Fruit fly (Drosophila melanogaster) whole organism, embryonic: ENCODE results near the gene Tnks.

ENCODE experiments used
- Abd-B ChIP-seq: fragments of 200-800 bp; sonication (Bioruptor generic); optimal IDR thresholded peaks from 2 replicates; lab custom pipeline; 2018; ENCODE audit warnings: missing biosample characterization, mild to moderate bottlenecking, missing genetic modification characterization, moderate library complexity
- BEAF-32 ChIP-seq: fragments of 200-800 bp; sonication (Bioruptor generic); optimal IDR thresholded peaks from 3 replicates; lab custom pipeline; 2017; ENCODE audit warnings: missing biosample characterization, missing genetic modification characterization, mild to moderate bottlenecking, moderate library complexity, missing genetic modification reagents
- Bgb ChIP-seq: fragments of 200-800 bp; sonication (Bioruptor generic); IDR thresholded peaks from 2 replicates; pipeline ENCODE4 v1.3.6; 2022; ENCODE audit warnings: missing biosample characterization, missing genetic modification characterization; ENCODE audit not compliant: partially characterized antibody
- CG10979 ChIP-seq: fragments of 200-800 bp; sonication (Bioruptor generic); optimal IDR thresholded peaks from 2 replicates; lab custom pipeline; 2018; ENCODE audit warnings: missing biosample characterization, mild to moderate bottlenecking, missing genetic modification characterization, moderate library complexity
- CG11247 ChIP-seq: fragments of 200-800 bp; sonication (Bioruptor generic); IDR thresholded peaks from 2 replicates; pipeline ENCODE4 v1.3.6; 2022; ENCODE audit warnings: missing biosample characterization, missing genetic modification characterization
- CG15073 ChIP-seq: fragments of 200-800 bp; sonication (Bioruptor generic); optimal IDR thresholded peaks from 2 replicates; lab custom pipeline; 2016; ENCODE audit warnings: missing biosample characterization, missing genetic modification characterization
- CG15514 ChIP-seq: fragments of 200-800 bp; sonication (Bioruptor generic); optimal IDR thresholded peaks from 3 replicates; lab custom pipeline; 2017; ENCODE audit warnings: missing biosample characterization, missing genetic modification characterization, mild to moderate bottlenecking, moderate library complexity, missing genetic modification reagents
- CG17328 ChIP-seq: fragments of 200-800 bp; sonication (Bioruptor generic); IDR thresholded peaks from 2 replicates; pipeline ENCODE4 v1.3.6; 2022; ENCODE audit warnings: missing biosample characterization, missing genetic modification characterization
- CG18476 ChIP-seq: fragments of 200-800 bp; sonication (Bioruptor generic); optimal IDR thresholded peaks from 2 replicates; lab custom pipeline; 2016; ENCODE audit warnings: missing biosample characterization, mild to moderate bottlenecking, missing genetic modification characterization
- CG2120 ChIP-seq: fragments of 200-800 bp; sonication (Bioruptor generic); optimal IDR thresholded peaks from 3 replicates; lab custom pipeline; 2016; ENCODE audit warnings: missing biosample characterization, missing genetic modification characterization
- CG2889 ChIP-seq: fragments of 200-800 bp; sonication (Bioruptor generic); IDR thresholded peaks from 3 replicates; pipeline ENCODE4 v1.3.6; 2022; ENCODE audit warnings: missing biosample characterization, missing genetic modification characterization
- CG34224 ChIP-seq: fragments of 200-800 bp; sonication (Bioruptor generic); IDR thresholded peaks from 3 replicates; pipeline ENCODE4 v1.3.6; 2022; ENCODE audit warnings: missing biosample characterization, missing genetic modification characterization; ENCODE audit not compliant: partially characterized antibody
- CG3847 ChIP-seq: fragments of 200-800 bp; sonication (Bioruptor generic); IDR thresholded peaks from 2 replicates; pipeline ENCODE4 v1.3.6; 2022; ENCODE audit warnings: missing biosample characterization, missing genetic modification characterization
- CG6683 ChIP-seq: fragments of 200-800 bp; sonication (Bioruptor generic); optimal IDR thresholded peaks from 2 replicates; lab custom pipeline; 2017; ENCODE audit warnings: missing biosample characterization, mild to moderate bottlenecking, missing genetic modification characterization, missing genetic modification reagents
- CG7556 ChIP-seq: fragments of 200-800 bp; sonication (Bioruptor generic); optimal IDR thresholded peaks from 2 replicates; lab custom pipeline; 2017; ENCODE audit warnings: missing biosample characterization, mild to moderate bottlenecking, missing genetic modification characterization
- CG7928 ChIP-seq: fragments of 200-800 bp; sonication (Bioruptor generic); optimal IDR thresholded peaks from 2 replicates; lab custom pipeline; 2017; ENCODE audit warnings: missing biosample characterization, mild to moderate bottlenecking, missing genetic modification characterization
- CG8388 ChIP-seq: fragments of 200-800 bp; sonication (Bioruptor generic); optimal IDR thresholded peaks from 2 replicates; lab custom pipeline; 2019; ENCODE audit warnings: missing biosample characterization, mild to moderate bottlenecking, missing genetic modification characterization, moderate library complexity
- CG9437 ChIP-seq: fragments of 200-800 bp; sonication (Bioruptor generic); optimal IDR thresholded peaks from 2 replicates; lab custom pipeline; 2018; ENCODE audit warnings: missing biosample characterization, mild to moderate bottlenecking, missing genetic modification characterization
- CoRest ChIP-seq: fragments of 200-800 bp; sonication (Bioruptor generic); optimal IDR thresholded peaks from 3 replicates; lab custom pipeline; 2018; ENCODE audit warnings: missing biosample characterization, mild to moderate bottlenecking, missing genetic modification characterization, moderate library complexity
- D19A ChIP-seq: fragments of 200-800 bp; optimal IDR thresholded peaks from 3 replicates; lab custom pipeline; 2019; ENCODE audit warnings: missing biosample characterization, mild to moderate bottlenecking, missing genetic modification characterization, moderate library complexity
- Fer3 ChIP-seq: fragments of 200-800 bp; sonication (Bioruptor generic); optimal IDR thresholded peaks from 2 replicates; lab custom pipeline; 2018; ENCODE audit warnings: missing biosample characterization, mild to moderate bottlenecking, missing genetic modification characterization, moderate library complexity
- HLH3B ChIP-seq: fragments of 200-800 bp; sonication (Bioruptor generic); IDR thresholded peaks from 2 replicates; pipeline ENCODE4 v1.3.6; 2022; ENCODE audit warnings: missing biosample characterization, missing genetic modification characterization
- Lhr ChIP-seq: fragments of 200-800 bp; sonication (Bioruptor generic); optimal IDR thresholded peaks from 3 replicates; lab custom pipeline; 2017; ENCODE audit warnings: mild to moderate bottlenecking, missing biosample characterization, missing genetic modification reagents, missing genetic modification characterization
- Lim3 ChIP-seq: fragments of 200-800 bp; sonication (Bioruptor generic); IDR thresholded peaks from 2 replicates; pipeline ENCODE4 v1.3.6; 2022; ENCODE audit warnings: missing biosample characterization, missing genetic modification characterization
- MBD-R2 ChIP-seq: fragments of 200-800 bp; sonication (Bioruptor generic); IDR thresholded peaks from 2 replicates; pipeline ENCODE4 v1.3.6; 2022; ENCODE audit warnings: missing biosample characterization, missing genetic modification characterization
- MTF-1 ChIP-seq: fragments of 200-800 bp; sonication (Bioruptor generic); optimal IDR thresholded peaks from 2 replicates; lab custom pipeline; 2018; ENCODE audit warnings: missing biosample characterization, mild to moderate bottlenecking, missing genetic modification characterization, borderline replicate concordance
- Max ChIP-seq: fragments of 200-800 bp; sonication (Bioruptor generic); optimal IDR thresholded peaks from 2 replicates; lab custom pipeline; 2016; ENCODE audit warnings: missing biosample characterization, mild to moderate bottlenecking, missing genetic modification characterization
- NK7.1 ChIP-seq: fragments of 200-800 bp; sonication (Bioruptor generic); optimal IDR thresholded peaks from 3 replicates; lab custom pipeline; 2016; ENCODE audit warnings: missing biosample characterization, missing genetic modification characterization
- Nf-YC ChIP-seq: fragments of 200-800 bp; optimal IDR thresholded peaks from 3 replicates; lab custom pipeline; 2019; ENCODE audit warnings: missing biosample characterization, mild to moderate bottlenecking, missing genetic modification characterization, moderate library complexity
- Pdp1 ChIP-seq, 2 experiments: fragments of 200-800 bp; sonication (Bioruptor generic); optimal IDR thresholded peaks; 3 replicates each; lab custom pipeline; 2016; ENCODE audit warnings: missing biosample characterization in 2 of 2, missing genetic modification characterization in 2 of 2, mild to moderate bottlenecking in 1 of 2, moderate library complexity in 1 of 2
- Sry-β ChIP-seq: fragments of 200-800 bp; sonication (Bioruptor generic); optimal IDR thresholded peaks from 2 replicates; lab custom pipeline; 2018; ENCODE audit warnings: missing biosample characterization, mild to moderate bottlenecking, missing genetic modification characterization, moderate library complexity
- Stat92E ChIP-seq, 3 experiments: fragments of >200 bp in 2 of 3; fragments of 200-800 bp in 1 of 3; sonication (Bioruptor generic) in 1 of 3; optimal IDR thresholded peaks; 2 replicates each; lab custom pipeline; 2017 to 2019; ENCODE audit warnings: missing biosample characterization in 3 of 3, missing genetic modification characterization in 3 of 3, mild to moderate bottlenecking in 1 of 3, moderate library complexity in 1 of 3
- Trl ChIP-seq, 3 experiments: fragments of >200 bp in 2 of 3; fragments of 200-800 bp in 1 of 3; sonication (Bioruptor generic) in 1 of 3; optimal IDR thresholded peaks; 2 replicates in 1 of 3; 3 replicates in 2 of 3; lab custom pipeline; 2016 to 2017; ENCODE audit warnings: missing biosample characterization in 1 of 3, missing genetic modification characterization in 1 of 3
- Xrp1 ChIP-seq: fragments of 200-800 bp; sonication (Bioruptor generic); IDR thresholded peaks from 2 replicates; pipeline ENCODE4 v1.3.6; 2022; ENCODE audit warnings: missing biosample characterization, missing genetic modification characterization
- abd-A ChIP-seq: fragments of 200-800 bp; sonication (Bioruptor generic); optimal IDR thresholded peaks from 3 replicates; lab custom pipeline; 2019; ENCODE audit warnings: missing biosample characterization, mild to moderate bottlenecking, missing genetic modification characterization, moderate library complexity
- bab2 ChIP-seq: fragments of 200-800 bp; sonication (Bioruptor generic); optimal IDR thresholded peaks from 2 replicates; lab custom pipeline; 2016; ENCODE audit warnings: missing biosample characterization, missing genetic modification characterization
- btn ChIP-seq: fragments of 200-800 bp; sonication (Bioruptor generic); optimal IDR thresholded peaks from 2 replicates; lab custom pipeline; 2016; ENCODE audit warnings: missing biosample characterization, missing genetic modification characterization
- cato ChIP-seq: fragments of 200-800 bp; sonication (Bioruptor generic); optimal IDR thresholded peaks from 2 replicates; lab custom pipeline; 2016; ENCODE audit warnings: missing biosample characterization, missing genetic modification characterization, borderline replicate concordance
- dati ChIP-seq: fragments of 200-800 bp; sonication (Bioruptor generic); IDR thresholded peaks from 2 replicates; pipeline ENCODE4 v1.3.6; 2022; ENCODE audit warnings: missing biosample characterization, missing genetic modification characterization
- hb ChIP-seq: fragments of 200-800 bp; sonication (Bioruptor generic); IDR thresholded peaks from 3 replicates; pipeline ENCODE4 v1.3.6; 2022; ENCODE audit warnings: missing biosample characterization, missing genetic modification characterization; ENCODE audit not compliant: partially characterized antibody
- pb ChIP-seq: fragments of 200-800 bp; sonication (Bioruptor generic); optimal IDR thresholded peaks from 3 replicates; lab custom pipeline; 2016; ENCODE audit warnings: missing biosample characterization, missing genetic modification characterization
- shn ChIP-seq: fragments of 200-800 bp; sonication (Bioruptor generic); optimal IDR thresholded peaks from 3 replicates; lab custom pipeline; 2016; ENCODE audit warnings: missing biosample characterization, missing genetic modification characterization
- stwl ChIP-seq: fragments of 200-800 bp; sonication (Bioruptor generic); optimal IDR thresholded peaks from 3 replicates; lab custom pipeline; 2018; ENCODE audit warnings: missing biosample characterization, mild to moderate bottlenecking, missing genetic modification characterization, moderate library complexity
- tap ChIP-seq: fragments of 200-800 bp; optimal IDR thresholded peaks from 3 replicates; lab custom pipeline; 2019; ENCODE audit warnings: missing biosample characterization, mild to moderate bottlenecking, missing genetic modification characterization, moderate library complexity
- tin ChIP-seq: fragments of 200-800 bp; sonication (Bioruptor generic); optimal IDR thresholded peaks from 3 replicates; lab custom pipeline; 2016; ENCODE audit warnings: missing biosample characterization, missing genetic modification characterization
- zen ChIP-seq: fragments of 200-800 bp; sonication (Bioruptor generic); optimal IDR thresholded peaks from 3 replicates; lab custom pipeline; 2018; ENCODE audit warnings: missing biosample characterization, mild to moderate bottlenecking, missing genetic modification characterization, moderate library complexity

Tnks gene

DNA sequence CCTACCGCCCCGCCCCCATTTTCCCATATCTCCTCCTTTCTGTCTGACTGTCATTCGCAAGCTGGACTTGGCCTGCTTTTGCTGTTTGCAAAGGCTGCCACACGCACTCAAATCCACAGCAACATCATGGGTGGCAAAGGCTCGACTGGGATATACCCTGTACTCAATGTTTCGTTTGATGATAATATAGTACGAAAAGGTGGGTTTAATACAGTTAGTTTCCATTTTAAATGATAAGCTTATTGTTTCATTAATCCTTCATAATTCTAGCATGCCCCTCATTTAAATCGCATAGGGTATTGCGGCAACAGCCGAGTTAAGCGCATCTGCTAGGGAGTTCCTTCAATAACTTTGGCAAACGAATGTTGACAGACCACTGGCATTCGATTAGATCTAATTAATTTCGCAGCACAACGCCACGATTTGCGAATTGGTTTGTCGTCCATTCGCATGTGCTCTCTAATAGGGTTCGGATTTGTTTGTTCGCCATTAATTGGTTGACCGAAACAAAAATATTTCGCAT, 33.1 kb upstream of the Tnks start (continued):
- TF ChIP-seq Pdp1 (GFP tag; optimal IDR thresholded peaks at IDR 0.05; lab: Kevin White, UChicago), result peak in 1 of 2 experiments; percentile 0
- TF ChIP-seq zen (tag; lab: Kevin White, UChicago), result no peak
- peak; percentile 54 for TF ChIP-seq CG2120
- no peak for TF ChIP-seq dati (GFP tag; lab: Robert Waterston, UW)
- TF ChIP-seq shn (GFP tag; lab: Kevin White, UChicago), result no peak
- no peak for TF ChIP-seq CG18476
- no peak for TF ChIP-seq stwl (tag; lab: Kevin White, UChicago)
- TF ChIP-seq Abd-B, result no peak
- TF ChIP-seq CG15073 (GFP tag; lab: Kevin White, UChicago), result no peak
- no peak for TF ChIP-seq pb
- no peak for TF ChIP-seq Lhr (GFP tag; lab: Kevin White, UChicago)
- TF ChIP-seq Nf-YC (tag; lab: Kevin White, UChicago), result no peak

DNA sequence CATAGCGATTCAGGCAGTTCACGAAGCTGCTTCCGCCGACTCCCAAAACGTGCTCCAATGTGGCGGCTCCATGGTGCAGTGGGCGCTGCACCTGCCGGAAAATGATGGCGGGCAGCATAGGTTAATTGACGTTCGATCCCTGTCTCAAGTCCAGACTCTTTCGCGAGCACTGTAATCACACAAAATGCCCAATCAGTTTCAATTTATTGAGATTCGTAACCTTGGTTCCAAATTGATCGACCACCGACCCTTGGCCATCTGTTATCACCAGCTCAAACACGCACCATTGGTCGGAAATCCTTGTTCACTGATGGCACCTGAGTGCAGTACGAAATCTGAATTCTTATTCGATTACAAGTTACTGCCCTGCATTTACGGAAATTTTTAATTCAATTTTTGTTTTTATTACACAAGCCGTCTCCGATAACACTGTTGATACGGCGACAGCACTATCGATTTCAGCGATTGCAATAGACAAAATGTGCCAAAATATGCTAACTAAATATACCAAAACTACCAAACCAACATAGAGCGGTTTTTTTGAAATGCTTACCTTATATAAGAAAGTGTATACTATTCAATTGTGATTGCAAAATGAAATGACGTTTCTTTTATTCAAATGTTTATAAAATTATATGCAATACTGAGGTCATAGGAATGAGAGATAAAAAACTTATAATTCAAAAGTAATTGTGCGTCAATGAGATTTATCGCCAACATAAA, 25.8 kb upstream of the Tnks start, which contains the start of gene CLS:
CLS (minus strand) TSS at position 673 of the 723 bp plus-strand sequence.
- TF ChIP-seq bab2 (GFP tag; lab: Kevin White, UChicago) (no peak), tin (GFP tag; lab: Kevin White, UChicago) (no peak), Trl (optimal IDR thresholded peaks at IDR 0.05; lab: Kevin White, UChicago) (no peak), Trl (GFP tag; optimal IDR thresholded peaks at IDR 0.05; lab: Kevin White, UChicago) (no peak), CG9437 (GFP tag; lab: Kevin White, UChicago) (no peak), CG7928 (GFP tag; lab: Kevin White, UChicago) (no peak), tap (tag; lab: Kevin White, UChicago) (no peak), CG15514 (GFP tag; lab: Kevin White, UChicago) (peak; percentile 10), NK7.1 (GFP tag; lab: Kevin White, UChicago) (no peak), CG7556 (GFP tag; lab: Kevin White, UChicago) (no peak), MBD-R2 (GFP tag; lab: Robert Waterston, UW) (peak; percentile 66; the same call in 1 of the 2 replicates), CG8388 (no peak), CG15073 (GFP tag; lab: Kevin White, UChicago) (no peak), CG10979 (no peak), abd-A (tag; lab: Kevin White, UChicago) (no peak), Xrp1 (GFP tag; lab: Robert Waterston, UW) (no peak), cato (GFP tag; lab: Kevin White, UChicago) (no peak), CG6683 (GFP tag; lab: Kevin White, UChicago) (no peak), BEAF-32 (GFP tag; lab: Kevin White, UChicago) (peak; percentile 62), CG11247 (no peak), Max (GFP tag; lab: Kevin White, UChicago) (no peak), MTF-1 (GFP tag; lab: Kevin White, UChicago) (no peak), CG3847 (GFP tag; lab: Robert Waterston, UW) (no peak), btn (GFP tag; lab: Kevin White, UChicago) (no peak), D19A (no peak), CG2889 (GFP tag; lab: Robert Waterston, UW) (no peak), Sry-β (GFP tag; lab: Kevin White, UChicago) (no peak), Stat92E (GFP tag; optimal IDR thresholded peaks at IDR 0.05; lab: Kevin White, UChicago) (no peak), HLH3B (GFP tag; lab: Robert Waterston, UW) (no peak), CG34224 (GFP tag; lab: Robert Waterston, UW) (peak; percentile 60; the same call in 2 of the 3 replicates), Lim3 (GFP tag; lab: Robert Waterston, UW) (no peak), Fer3 (no peak), CG17328 (GFP tag; lab: Robert Waterston, UW) (no peak), CoRest (no peak), hb (GFP tag; lab: Robert Waterston, UW) (0 out of 3 replicates have a peak, but pooled peaks have one; percentile 14), Bgb (GFP tag; lab: Robert Waterston, UW) (peak; percentile 64; the same call in 1 of the 2 replicates)
